Fruit fly (Drosophila melanogaster): ENCODE results near the gene CG5004.

Gene CG5004

dm6 chrX:17110556-17111177 is 3.3 kb downstream of the CG5004 start:
- TF ChIP-seq CG6163 (GFP tag; IDR thresholded peaks at IDR 0.05) (no peak), dac (GFP tag; optimal IDR thresholded peaks at IDR 0.05) (no peak), CG16779 (tag; optimal IDR thresholded peaks at IDR 0.05) (no peak), ss (GFP tag; optimal IDR thresholded peaks at IDR 0.05) (no peak), Ets96B (tag; optimal IDR thresholded peaks at IDR 0.05) (no peak), CG8319 (GFP tag; optimal IDR thresholded peaks at IDR 0.05) (no peak), Smox (GFP tag; optimal IDR thresholded peaks at IDR 0.05) (no peak)

- TF ChIP-seq topi (GFP tag; optimal IDR thresholded peaks at IDR 0.05): peak; percentile 6
- peak; percentile 44 for TF ChIP-seq CG4318 (GFP tag; optimal IDR thresholded peaks at IDR 0.05)
- no peak for TF ChIP-seq Ets21C (GFP tag; optimal IDR thresholded peaks at IDR 0.05)
- TF ChIP-seq Blimp-1 (GFP tag; optimal IDR thresholded peaks at IDR 0.05): no peak
- TF ChIP-seq CG3919 (GFP tag; optimal IDR thresholded peaks at IDR 0.05): peak; percentile 1
- TF ChIP-seq Lpt (GFP tag; optimal IDR thresholded peaks at IDR 0.05): no peak
- TF ChIP-seq Eip75B (GFP tag; optimal IDR thresholded peaks at IDR 0.05): no peak
- TF ChIP-seq CG3032 (tag; optimal IDR thresholded peaks at IDR 0.05): no peak
- TF ChIP-seq spab (GFP tag; optimal IDR thresholded peaks at IDR 0.05): no peak
- no peak for TF ChIP-seq cyc (GFP tag; optimal IDR thresholded peaks at IDR 0.05)
- peak; percentile 59 for TF ChIP-seq CG32006 (GFP tag; optimal IDR thresholded peaks at IDR 0.05)
- TF ChIP-seq acj6 (GFP tag; optimal IDR thresholded peaks at IDR 0.05): peak; percentile 23
- peak; percentile 38 for TF ChIP-seq Met (GFP tag; optimal IDR thresholded peaks at IDR 0.05)
- TF ChIP-seq CG9139 (GFP tag; optimal IDR thresholded peaks at IDR 0.05): no peak
- TF ChIP-seq Hr39 (GFP tag; optimal IDR thresholded peaks at IDR 0.05): peak; percentile 2
- no peak for TF ChIP-seq Eip93F (GFP tag; optimal IDR thresholded peaks at IDR 0.05)
- no peak for TF ChIP-seq salr (GFP tag; optimal IDR thresholded peaks at IDR 0.05)
- peak; percentile 0 for TF ChIP-seq CG31627 (GFP tag; optimal IDR thresholded peaks at IDR 0.05)
- TF ChIP-seq CG8119 (GFP tag; IDR thresholded peaks at IDR 0.05): peak; percentile 44; the same call in 2 of the 3 replicates
- peak; percentile 21 for TF ChIP-seq Hr4 (GFP tag; optimal IDR thresholded peaks at IDR 0.05)
- TF ChIP-seq CG11762 (GFP tag; optimal IDR thresholded peaks at IDR 0.05; ENCODE audit: insufficient read depth): no peak
- peak; percentile 22 for TF ChIP-seq CG34406 (GFP tag; optimal IDR thresholded peaks at IDR 0.05)
- TF ChIP-seq Eip78C (GFP tag): peak; percentile 76
- TF ChIP-seq CG8632 (GFP tag; optimal IDR thresholded peaks at IDR 0.05): no peak
- TF ChIP-seq Hr38 (GFP tag; optimal IDR thresholded peaks at IDR 0.05): no peak
- peak; percentile 35 for TF ChIP-seq pdm3 (GFP tag; optimal IDR thresholded peaks at IDR 0.05)
- no peak for TF ChIP-seq CG6808 (GFP tag; optimal IDR thresholded peaks at IDR 0.05)
- TF ChIP-seq CG1621 (tag; optimal IDR thresholded peaks at IDR 0.05): no peak
- TF ChIP-seq CG10669 (GFP tag; optimal IDR thresholded peaks at IDR 0.05): peak; percentile 6
- no peak for TF ChIP-seq vri (GFP tag; optimal IDR thresholded peaks at IDR 0.05)
- no peak for TF ChIP-seq CG8319 (GFP tag; optimal IDR thresholded peaks at IDR 0.05)
- TF ChIP-seq eg (GFP tag; IDR thresholded peaks at IDR 0.05): peak; percentile 28; the same call in 1 of the 3 replicates
- no peak for TF ChIP-seq CG6276 (GFP tag; optimal IDR thresholded peaks at IDR 0.05)
- no peak for TF ChIP-seq Gug (GFP tag; IDR thresholded peaks at IDR 0.05)
- TF ChIP-seq CG16779 (tag; optimal IDR thresholded peaks at IDR 0.05): no peak
- peak; percentile 20; the same call in 1 of the 2 replicates for TF ChIP-seq CG15336 (GFP tag; IDR thresholded peaks at IDR 0.05)
- no peak for TF ChIP-seq CG7368 (GFP tag; optimal IDR thresholded peaks at IDR 0.05)
- no peak for TF ChIP-seq CG11902 (GFP tag; optimal IDR thresholded peaks at IDR 0.05)
- no peak for TF ChIP-seq Ets96B (tag; optimal IDR thresholded peaks at IDR 0.05)
- no peak for TF ChIP-seq ss (GFP tag; optimal IDR thresholded peaks at IDR 0.05)
- TF ChIP-seq OdsH (GFP tag; optimal IDR thresholded peaks at IDR 0.05): peak; percentile 30
- peak; percentile 9 for TF ChIP-seq esn (GFP tag; optimal IDR thresholded peaks at IDR 0.05)
- no peak for TF ChIP-seq fd85E (GFP tag; optimal IDR thresholded peaks at IDR 0.05)
- TF ChIP-seq CG10631 (GFP tag; optimal IDR thresholded peaks at IDR 0.05): peak; percentile 38
- no peak for TF ChIP-seq Sox15 (GFP tag; optimal IDR thresholded peaks at IDR 0.05)
- peak; percentile 0 for TF ChIP-seq net (GFP tag; optimal IDR thresholded peaks at IDR 0.05)
- TF ChIP-seq lz (GFP tag; optimal IDR thresholded peaks at IDR 0.05): no peak
Measured at dm6 chrX:17111274-17111673, 3.9 kb downstream of the CG5004 start.

Data from whole organism, prepupa.